Fruit fly (Drosophila melanogaster) whole organism, embryonic: ENCODE measurements around the gene CG31087.

Source experiments
- Antp ChIP-seq: fragments of 200-800 bp; sonication (Bioruptor generic); optimal IDR thresholded peaks from 3 replicates; lab custom pipeline; 2016; ENCODE audit warnings: missing biosample characterization, missing genetic modification characterization
- CG10959 ChIP-seq: fragments of 200-800 bp; sonication (Bioruptor generic); IDR thresholded peaks from 2 replicates; pipeline ENCODE4 v1.3.6; 2022; ENCODE audit warnings: missing biosample characterization, missing genetic modification characterization
- CG11695 ChIP-seq: fragments of 200-800 bp; sonication (Bioruptor generic); IDR thresholded peaks from 3 replicates; pipeline ENCODE4 v1.3.6; 2022; ENCODE audit warnings: missing biosample characterization, missing genetic modification characterization
- CG13424 ChIP-seq: fragments of 200-800 bp; sonication (Bioruptor generic); optimal IDR thresholded peaks from 2 replicates; lab custom pipeline; 2019; ENCODE audit warnings: missing biosample characterization, mild to moderate bottlenecking, missing genetic modification characterization, moderate library complexity
- CG16813 ChIP-seq: fragments of 200-800 bp; sonication (Bioruptor generic); IDR thresholded peaks from 3 replicates; pipeline ENCODE4 v1.3.6; 2022; ENCODE audit warnings: missing biosample characterization, missing genetic modification characterization; ENCODE audit not compliant: partially characterized antibody
- CG2712 ChIP-seq: fragments of 200-800 bp; optimal IDR thresholded peaks from 3 replicates; lab custom pipeline; 2019; ENCODE audit warnings: missing biosample characterization, mild to moderate bottlenecking, missing genetic modification characterization, moderate library complexity
- CG2875 ChIP-seq: fragments of 200-800 bp; sonication (Bioruptor generic); optimal IDR thresholded peaks from 2 replicates; lab custom pipeline; 2017; ENCODE audit warnings: missing biosample characterization, mild to moderate bottlenecking, missing genetic modification characterization, missing genetic modification reagents
- CG31388 ChIP-seq: fragments of 200-800 bp; sonication (Bioruptor generic); optimal IDR thresholded peaks from 2 replicates; lab custom pipeline; 2016; ENCODE audit warnings: missing biosample characterization, missing genetic modification characterization
- CG3847 ChIP-seq: fragments of 200-800 bp; sonication (Bioruptor generic); IDR thresholded peaks from 2 replicates; pipeline ENCODE4 v1.3.6; 2022; ENCODE audit warnings: missing biosample characterization, missing genetic modification characterization
- CG6254 ChIP-seq: fragments of 200-800 bp; sonication (Bioruptor generic); optimal IDR thresholded peaks from 3 replicates; lab custom pipeline; 2017; ENCODE audit warnings: mild to moderate bottlenecking, missing biosample characterization, missing genetic modification reagents, missing genetic modification characterization
- CG7963 ChIP-seq: fragments of 200-800 bp; sonication (Bioruptor generic); IDR thresholded peaks from 3 replicates; pipeline ENCODE4 v1.3.6; 2022; ENCODE audit warnings: missing biosample characterization, missing genetic modification characterization; ENCODE audit not compliant: partially characterized antibody
- CG9215 ChIP-seq: fragments of 200-800 bp; sonication (Bioruptor generic); IDR thresholded peaks from 2 replicates; pipeline ENCODE4 v1.3.6; 2022; ENCODE audit warnings: missing biosample characterization, missing genetic modification characterization
- CG9609 ChIP-seq: fragments of 200-800 bp; sonication (Bioruptor generic); optimal IDR thresholded peaks from 3 replicates; lab custom pipeline; 2016; ENCODE audit warnings: missing biosample characterization, missing genetic modification characterization
- Camta ChIP-seq: fragments of 200-800 bp; sonication (Bioruptor generic); optimal IDR thresholded peaks from 2 replicates; lab custom pipeline; 2016; ENCODE audit warnings: missing biosample characterization, missing genetic modification characterization
- HLH4C ChIP-seq: fragments of 200-800 bp; sonication (Bioruptor generic); IDR thresholded peaks from 3 replicates; pipeline ENCODE4 v1.3.6; 2022; ENCODE audit warnings: missing biosample characterization, missing genetic modification characterization; ENCODE audit not compliant: partially characterized antibody
- HmgZ ChIP-seq: fragments of 200-800 bp; sonication (Bioruptor generic); optimal IDR thresholded peaks from 2 replicates; lab custom pipeline; 2018; ENCODE audit warnings: missing biosample characterization, mild to moderate bottlenecking, missing genetic modification characterization
- Hmr ChIP-seq: fragments of 200-800 bp; sonication (Bioruptor generic); optimal IDR thresholded peaks from 3 replicates; lab custom pipeline; 2017; ENCODE audit warnings: mild to moderate bottlenecking, missing biosample characterization, missing genetic modification reagents, missing genetic modification characterization
- Kr ChIP-seq: fragments of 200-800 bp; sonication (Bioruptor generic); optimal IDR thresholded peaks from 2 replicates; lab custom pipeline; 2017; ENCODE audit warnings: missing biosample characterization, mild to moderate bottlenecking, missing genetic modification characterization
- NC2β ChIP-seq: fragments of 200-800 bp; sonication (Bioruptor generic); optimal IDR thresholded peaks from 2 replicates; lab custom pipeline; 2016; ENCODE audit warnings: missing biosample characterization, missing genetic modification characterization
- Nf-YB ChIP-seq: fragments of 200-800 bp; sonication (Bioruptor generic); optimal IDR thresholded peaks from 3 replicates; lab custom pipeline; 2019; ENCODE audit warnings: missing biosample characterization, mild to moderate bottlenecking, missing genetic modification characterization, moderate library complexity
- Rfx ChIP-seq: fragments of 200-800 bp; sonication (Bioruptor generic); IDR thresholded peaks from 2 replicates; pipeline ENCODE4 v1.3.6; 2022; ENCODE audit warnings: missing biosample characterization, missing genetic modification characterization
- Side ChIP-seq: fragments of 200-800 bp; sonication (Bioruptor generic); optimal IDR thresholded peaks from 2 replicates; lab custom pipeline; 2016; ENCODE audit warnings: missing biosample characterization, missing genetic modification characterization
- Sin3A ChIP-seq: fragments of >200 bp; optimal IDR thresholded peaks from 2 replicates; lab custom pipeline; 2018
- Sry-δ ChIP-seq: fragments of 200-800 bp; sonication (Bioruptor generic); optimal IDR thresholded peaks from 2 replicates; lab custom pipeline; 2016; ENCODE audit warnings: missing biosample characterization, missing genetic modification characterization
- TFAM ChIP-seq: fragments of 200-800 bp; sonication (Bioruptor generic); optimal IDR thresholded peaks from 2 replicates; lab custom pipeline; 2017; ENCODE audit warnings: missing biosample characterization, missing genetic modification characterization, inconsistent platforms
- Tbp ChIP-seq: fragments of >200 bp; optimal IDR thresholded peaks from 2 replicates; lab custom pipeline; 2018; ENCODE audit warnings: missing biosample characterization, missing genetic modification characterization
- Trl ChIP-seq, 3 experiments: fragments of >200 bp in 2 of 3; fragments of 200-800 bp in 1 of 3; sonication (Bioruptor generic) in 1 of 3; optimal IDR thresholded peaks; 2 replicates in 1 of 3; 3 replicates in 2 of 3; lab custom pipeline; 2016 to 2017; ENCODE audit warnings: missing biosample characterization in 1 of 3, missing genetic modification characterization in 1 of 3
- ash1 ChIP-seq: fragments of 200-800 bp; sonication (Bioruptor generic); optimal IDR thresholded peaks from 2 replicates; lab custom pipeline; 2018; ENCODE audit warnings: missing biosample characterization, mild to moderate bottlenecking, missing genetic modification characterization
- bsh ChIP-seq, 2 experiments: fragments of 200-800 bp; sonication (Bioruptor generic); optimal IDR thresholded peaks; 2 replicates each; lab custom pipeline; 2017 to 2018; ENCODE audit warnings: mild to moderate bottlenecking in 2 of 2, missing biosample characterization in 2 of 2, missing genetic modification characterization in 2 of 2, moderate library complexity in 1 of 2
- chn ChIP-seq: fragments of 200-800 bp; sonication (Bioruptor generic); optimal IDR thresholded peaks from 2 replicates; lab custom pipeline; 2016; ENCODE audit warnings: missing biosample characterization, missing genetic modification characterization
- cwo ChIP-seq: fragments of 200-800 bp; sonication (Bioruptor generic); optimal IDR thresholded peaks from 3 replicates; lab custom pipeline; 2017; ENCODE audit warnings: missing biosample characterization, missing genetic modification characterization, mild to moderate bottlenecking, moderate library complexity, missing genetic modification reagents
- da ChIP-seq: fragments of 200-800 bp; sonication (Bioruptor generic); optimal IDR thresholded peaks from 2 replicates; lab custom pipeline; 2016; ENCODE audit warnings: missing biosample characterization, missing genetic modification characterization
- dpn ChIP-seq, 2 experiments: fragments of 200-800 bp; sonication (Bioruptor generic); optimal IDR thresholded peaks; 3 replicates each; lab custom pipeline; 2016; ENCODE audit warnings: missing biosample characterization in 2 of 2, missing genetic modification characterization in 2 of 2
- esg ChIP-seq: fragments of 200-800 bp; sonication (Bioruptor generic); conservative IDR thresholded peaks from 2 replicates; pipeline ENCODE4 v1.3.6; 2022; ENCODE audit warnings: missing biosample characterization, missing genetic modification characterization
- gro ChIP-seq: fragments of 200-800 bp; sonication (Bioruptor generic); optimal IDR thresholded peaks from 2 replicates; lab custom pipeline; 2016; ENCODE audit warnings: missing biosample characterization, missing genetic modification characterization
- gt ChIP-seq: fragments of 200-800 bp; sonication (Bioruptor generic); IDR thresholded peaks from 2 replicates; pipeline ENCODE4 v1.3.6; 2022; ENCODE audit warnings: missing biosample characterization, missing genetic modification characterization
- hb ChIP-seq: fragments of 200-800 bp; sonication (Bioruptor generic); IDR thresholded peaks from 3 replicates; pipeline ENCODE4 v1.3.6; 2022; ENCODE audit warnings: missing biosample characterization, missing genetic modification characterization; ENCODE audit not compliant: partially characterized antibody
- hbn ChIP-seq: fragments of 200-800 bp; sonication (Bioruptor generic); IDR thresholded peaks from 2 replicates; pipeline ENCODE4 v1.3.6; 2022; ENCODE audit warnings: missing biosample characterization, missing genetic modification characterization; ENCODE audit not compliant: partially characterized antibody
- insv ChIP-seq, 2 experiments: fragments of 200-800 bp; sonication (Bioruptor generic); optimal IDR thresholded peaks; 3 replicates each; lab custom pipeline; 2016 to 2018; ENCODE audit warnings: missing biosample characterization in 2 of 2, missing genetic modification characterization in 2 of 2
- jing ChIP-seq: fragments of 200-800 bp; sonication (Bioruptor generic); optimal IDR thresholded peaks from 2 replicates; lab custom pipeline; 2018; ENCODE audit warnings: missing biosample characterization, mild to moderate bottlenecking, missing genetic modification characterization
- ken ChIP-seq: fragments of 200-800 bp; sonication (Bioruptor generic); IDR thresholded peaks from 3 replicates; pipeline ENCODE4 v1.3.6; 2022; ENCODE audit warnings: missing biosample characterization, missing genetic modification characterization
- odd ChIP-seq: fragments of 200-800 bp; sonication (Bioruptor generic); optimal IDR thresholded peaks from 2 replicates; lab custom pipeline; 2017; ENCODE audit warnings: missing biosample characterization, mild to moderate bottlenecking, missing genetic modification characterization
- pum ChIP-seq: fragments of 200-800 bp; sonication (Bioruptor generic); optimal IDR thresholded peaks from 2 replicates; lab custom pipeline; 2016; ENCODE audit warnings: missing biosample characterization, missing genetic modification characterization
- sens ChIP-seq: fragments of 200-800 bp; sonication (Bioruptor generic); peaks from one replicate; lab custom pipeline; 2016; ENCODE audit warnings: missing biosample characterization, missing genetic modification characterization
- slou ChIP-seq: fragments of 200-800 bp; sonication (Bioruptor generic); optimal IDR thresholded peaks from 3 replicates; lab custom pipeline; 2016; ENCODE audit warnings: missing biosample characterization, missing genetic modification characterization
- tio ChIP-seq: fragments of 200-800 bp; sonication (Bioruptor generic); optimal IDR thresholded peaks from 2 replicates; lab custom pipeline; 2017; ENCODE audit warnings: missing biosample characterization, missing genetic modification characterization, inconsistent platforms
- toy ChIP-seq: fragments of 200-800 bp; sonication (Bioruptor generic); IDR thresholded peaks from 2 replicates; pipeline ENCODE4 v1.3.6; 2022; ENCODE audit warnings: missing biosample characterization, missing genetic modification characterization
- trh ChIP-seq: fragments of 200-800 bp; sonication (Bioruptor generic); optimal IDR thresholded peaks from 2 replicates; lab custom pipeline; 2016; ENCODE audit warnings: missing biosample characterization, missing genetic modification characterization
- twi ChIP-seq: fragments of 200-800 bp; optimal IDR thresholded peaks from 2 replicates; lab custom pipeline; 2019; ENCODE audit warnings: missing biosample characterization, mild to moderate bottlenecking, missing genetic modification characterization, moderate library complexity
- vfl ChIP-seq: fragments of 200-800 bp; sonication (Bioruptor generic); optimal IDR thresholded peaks from 2 replicates; lab custom pipeline; 2016; ENCODE audit warnings: missing biosample characterization, missing genetic modification characterization
- wek ChIP-seq: fragments of 200-800 bp; sonication (Bioruptor generic); optimal IDR thresholded peaks from 3 replicates; lab custom pipeline; 2018; ENCODE audit warnings: missing biosample characterization, mild to moderate bottlenecking, missing genetic modification characterization, moderate library complexity

CG31087 gene

DNA sequence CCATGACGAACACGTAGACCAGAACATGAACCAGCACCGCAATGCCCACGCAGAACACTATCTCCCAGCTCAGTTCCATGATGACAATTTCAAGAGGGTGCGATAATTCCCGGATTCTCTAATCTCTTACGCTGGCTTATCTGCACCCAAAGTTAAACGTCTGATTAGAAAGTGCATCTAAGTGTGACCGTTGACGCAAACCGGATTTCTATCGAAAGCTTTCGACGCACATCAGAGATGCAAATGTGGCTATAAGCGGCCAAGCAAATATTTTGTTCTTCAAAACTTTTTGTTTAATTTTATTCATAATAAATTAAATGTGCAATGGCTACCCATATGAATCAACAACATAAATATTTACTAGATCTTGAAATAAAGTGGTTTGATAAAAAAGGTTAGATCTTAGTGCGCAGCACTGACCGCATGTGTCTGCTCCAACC is 51.3 kb downstream of the CG31087 start, which contains the start of the genes Kdsr and CG11858 (continued):
- TF ChIP-seq Camta = peak; percentile 16
- TF ChIP-seq CG2712 (tag; lab: Kevin White, UChicago) = peak; percentile 82
- peak; percentile 79 for TF ChIP-seq HmgZ (tag; lab: Kevin White, UChicago)
- no peak for TF ChIP-seq jing (GFP tag; lab: Kevin White, UChicago)
- TF ChIP-seq CG6254 (GFP tag; lab: Kevin White, UChicago) = no peak
- peak; percentile 69 for TF ChIP-seq CG13424 (tag; lab: Kevin White, UChicago)
- peak; percentile 25 for TF ChIP-seq wek (GFP tag; lab: Kevin White, UChicago)
- TF ChIP-seq esg = peak; percentile 36; the same call in 1 of the 2 replicates
- TF ChIP-seq hbn = peak; percentile 35; the same call in 1 of the 2 replicates
- no peak for TF ChIP-seq toy
- TF ChIP-seq CG31388 (GFP tag; lab: Kevin White, UChicago) = no peak
- no peak for TF ChIP-seq tio (GFP tag; lab: Kevin White, UChicago)
- TF ChIP-seq Hmr (GFP tag; lab: Kevin White, UChicago) = peak; percentile 67
- no peak for TF ChIP-seq Kr (GFP tag; lab: Kevin White, UChicago)
- peak; percentile 46 for TF ChIP-seq NC2β (GFP tag; lab: Kevin White, UChicago)
- TF ChIP-seq CG2875 (GFP tag; lab: Kevin White, UChicago) = no peak
- TF ChIP-seq insv (GFP tag; optimal IDR thresholded peaks at IDR 0.05; lab: Kevin White, UChicago) = peak in 1 of 2 experiments; percentile 81
- TF ChIP-seq Sin3A (lab: Kevin White, UChicago) = peak; percentile 59
- peak; percentile 26 for TF ChIP-seq CG9609 (GFP tag; lab: Kevin White, UChicago)
- TF ChIP-seq chn (GFP tag; lab: Kevin White, UChicago) = peak; percentile 65
- peak; percentile 68 for TF ChIP-seq CG3847 (GFP tag; lab: Robert Waterston, UW)
- TF ChIP-seq Tbp = no peak
- TF ChIP-seq CG11695 = no peak
- no peak for TF ChIP-seq TFAM (GFP tag; lab: Kevin White, UChicago)
- peak; percentile 58 for TF ChIP-seq gro (GFP tag; lab: Kevin White, UChicago)
- no peak for TF ChIP-seq CG7963 (GFP tag; lab: Robert Waterston, UW)
- no peak for TF ChIP-seq ash1
- peak; percentile 59 for TF ChIP-seq CG9215 (GFP tag; lab: Robert Waterston, UW)
- TF ChIP-seq Trl (optimal IDR thresholded peaks at IDR 0.05; lab: Kevin White, UChicago) = no peak
- peak; percentile 36 for TF ChIP-seq Trl (GFP tag; optimal IDR thresholded peaks at IDR 0.05; lab: Kevin White, UChicago)
- TF ChIP-seq Side = peak; percentile 3
- peak; percentile 85 for TF ChIP-seq Rfx
- TF ChIP-seq trh (GFP tag; lab: Kevin White, UChicago) = no peak
- TF ChIP-seq sens (GFP tag; lab: Kevin White, UChicago) = peak; percentile 91
- no peak for TF ChIP-seq CG16813 (GFP tag; lab: Robert Waterston, UW)
- no peak for TF ChIP-seq hb (GFP tag; lab: Robert Waterston, UW)
- peak; percentile 3 for TF ChIP-seq vfl
- TF ChIP-seq odd (GFP tag; lab: Kevin White, UChicago) = no peak
- TF ChIP-seq Sry-δ (GFP tag; lab: Kevin White, UChicago) = peak; percentile 58
- TF ChIP-seq ken (GFP tag; lab: Robert Waterston, UW) = peak; percentile 70; the same call in 2 of the 3 replicates
- peak; percentile 28 for TF ChIP-seq Antp (GFP tag; lab: Kevin White, UChicago)
- peak; percentile 30 for TF ChIP-seq twi
- TF ChIP-seq pum (GFP tag; lab: Kevin White, UChicago) = peak; percentile 45
- TF ChIP-seq Nf-YB (GFP tag; lab: Kevin White, UChicago) = peak; percentile 5
- no peak for TF ChIP-seq slou (GFP tag; lab: Kevin White, UChicago)
- TF ChIP-seq gt (GFP tag; lab: Robert Waterston, UW) = no peak
- peak; percentile 56 to 57 for TF ChIP-seq dpn (GFP tag; optimal IDR thresholded peaks at IDR 0.05; lab: Kevin White, UChicago)
- peak; percentile 12 for TF ChIP-seq cwo (GFP tag; lab: Kevin White, UChicago)
- TF ChIP-seq CG10959 (GFP tag; lab: Robert Waterston, UW) = 0 out of 2 replicates have a peak, but pooled peaks have one; percentile 34
- TF ChIP-seq HLH4C (GFP tag; lab: Robert Waterston, UW) = no peak
- TF ChIP-seq da = no peak
- TF ChIP-seq bsh (GFP tag; optimal IDR thresholded peaks at IDR 0.05; lab: Kevin White, UChicago) = peak in 1 of 2 experiments; percentile 68
